Fruit fly (Drosophila melanogaster) whole organism, wandering third instar larva: ENCODE results near the gene CG42789.

Experiments used
- CG9705 ChIP-seq: fragments of 200-800 bp; sonication (Bioruptor generic); optimal IDR thresholded peaks from 2 replicates; lab custom pipeline; 2018; ENCODE audit warnings: missing biosample characterization, mild to moderate bottlenecking, missing genetic modification characterization
- Hr78 ChIP-seq: fragments of >200 bp; optimal IDR thresholded peaks from 2 replicates; lab custom pipeline; 2017; ENCODE audit warnings: missing biosample characterization, missing genetic modification characterization
- Mio ChIP-seq: sonication (Bioruptor generic); optimal IDR thresholded peaks from 2 replicates; lab custom pipeline; 2016; ENCODE audit warnings: missing biosample characterization, missing genetic modification characterization
- Myc ChIP-seq: fragments of >200 bp; optimal IDR thresholded peaks from 2 replicates; lab custom pipeline; 2017
- Sp1 ChIP-seq: fragments of 200-800 bp; sonication (Bioruptor generic); optimal IDR thresholded peaks from 3 replicates; lab custom pipeline; 2019; ENCODE audit warnings: missing biosample characterization, mild to moderate bottlenecking, missing genetic modification characterization, moderate library complexity
- dmrt93B ChIP-seq: fragments of 200-800 bp; sonication (Bioruptor generic); optimal IDR thresholded peaks from 2 replicates; lab custom pipeline; 2018; ENCODE audit warnings: missing biosample characterization, mild to moderate bottlenecking, missing genetic modification characterization
- foxo ChIP-seq, 2 experiments: fragments of 200-800 bp; sonication (Bioruptor generic); optimal IDR thresholded peaks; 2 replicates in 1 of 2; 3 replicates in 1 of 2; lab custom pipeline; 2016 to 2017; ENCODE audit warnings: missing biosample characterization in 2 of 2, missing genetic modification characterization in 2 of 2
- fru ChIP-seq: fragments of 200-800 bp; sonication (Bioruptor generic); optimal IDR thresholded peaks from 3 replicates; lab custom pipeline; 2016; ENCODE audit warnings: missing biosample characterization, mild to moderate bottlenecking, missing genetic modification characterization
- h ChIP-seq: fragments of 200-800 bp; sonication (Bioruptor generic); optimal IDR thresholded peaks from 3 replicates; lab custom pipeline; 2016; ENCODE audit warnings: missing biosample characterization, mild to moderate bottlenecking, missing genetic modification characterization
- jim ChIP-seq: fragments of 175-275, 200-325 bp; sonication (Bioruptor generic); optimal IDR thresholded peaks from 2 replicates; lab custom pipeline; 2016; ENCODE audit warnings: missing biosample characterization, mild to moderate bottlenecking, missing genetic modification characterization
- lola ChIP-seq: fragments of >200 bp; optimal IDR thresholded peaks from 2 replicates; lab custom pipeline; 2017; ENCODE audit warnings: missing biosample characterization, missing genetic modification characterization
- pan ChIP-seq: fragments of >200 bp; optimal IDR thresholded peaks from 2 replicates; lab custom pipeline; 2017
- psq ChIP-seq: fragments of 200-800 bp; sonication (Bioruptor generic); optimal IDR thresholded peaks from 3 replicates; lab custom pipeline; 2017; ENCODE audit warnings: missing biosample characterization, mild to moderate bottlenecking, missing genetic modification characterization, moderate library complexity

DNA sequence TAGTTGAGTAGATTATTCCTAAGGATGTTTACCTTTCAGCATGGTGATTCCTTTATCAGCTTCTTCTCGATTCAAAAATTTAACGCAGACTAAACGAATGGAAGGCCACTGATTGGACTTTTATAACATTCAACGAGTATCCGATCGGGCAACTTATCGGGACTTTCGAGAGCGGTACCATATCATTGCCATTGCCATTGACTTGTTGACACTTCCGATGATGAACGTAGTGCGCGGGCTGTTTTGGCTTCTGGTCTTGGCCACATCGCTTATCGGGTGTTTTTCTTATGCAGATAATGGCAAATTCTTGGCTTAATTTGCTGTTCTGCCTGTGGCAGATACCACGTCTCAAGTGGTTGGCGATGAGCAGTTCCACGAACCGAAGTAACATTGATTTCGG, 47.8 kb downstream of the CG42789 start, which contains the start of gene CG6403:
- no peak for TF ChIP-seq Myc (lab: Kevin White, UChicago)
- no peak for TF ChIP-seq fru (GFP tag; lab: Kevin White, UChicago)
- no peak for TF ChIP-seq dmrt93B (GFP tag; lab: Kevin White, UChicago)
- no peak for TF ChIP-seq CG9705
- no peak for TF ChIP-seq lola (GFP tag; lab: Kevin White, UChicago)
- TF ChIP-seq foxo (GFP tag; optimal IDR thresholded peaks at IDR 0.05; lab: Kevin White, UChicago) = no peak
- no peak for TF ChIP-seq jim (GFP tag; lab: Kevin White, UChicago)
- TF ChIP-seq Hr78 = no peak
- TF ChIP-seq Mio = no peak
- TF ChIP-seq Sp1 (GFP tag; lab: Kevin White, UChicago) = no peak
- TF ChIP-seq pan (lab: Kevin White, UChicago) = no peak
- no peak for TF ChIP-seq h (GFP tag; lab: Kevin White, UChicago)
- no peak for TF ChIP-seq psq (GFP tag; lab: Kevin White, UChicago)
